Fruit fly (Drosophila melanogaster): ENCODE measurements around the gene CG11841.

Gene CG11841

dm6 chr3R:29066285-29066684 is 15.4 kb downstream of the CG11841 start:
- no peak for TF ChIP-seq jim (GFP tag; optimal IDR thresholded peaks at IDR 0.05)
- TF ChIP-seq HLH106 (tag; optimal IDR thresholded peaks at IDR 0.05) = no peak
- TF ChIP-seq fru (GFP tag; optimal IDR thresholded peaks at IDR 0.05) = no peak
- no peak for TF ChIP-seq Sp1 (GFP tag; optimal IDR thresholded peaks at IDR 0.05)
- no peak for TF ChIP-seq foxo (GFP tag; optimal IDR thresholded peaks at IDR 0.05)
- no peak for TF ChIP-seq OdsH (GFP tag; optimal IDR thresholded peaks at IDR 0.05)
- TF ChIP-seq br (GFP tag; optimal IDR thresholded peaks at IDR 0.05) = no peak
- no peak for TF ChIP-seq Dif (GFP tag; optimal IDR thresholded peaks at IDR 0.05; ENCODE audit: partially characterized antibody)
- no peak for TF ChIP-seq dmrt93B (GFP tag; optimal IDR thresholded peaks at IDR 0.05)
- no peak for TF ChIP-seq woc (GFP tag; optimal IDR thresholded peaks at IDR 0.05)
- no peak for TF ChIP-seq CrebA (GFP tag; optimal IDR thresholded peaks at IDR 0.05; ENCODE audit: borderline replicate concordance)
- TF ChIP-seq GATAd (GFP tag; optimal IDR thresholded peaks at IDR 0.05) = no peak
- no peak for TF ChIP-seq lola (GFP tag; optimal IDR thresholded peaks at IDR 0.05)
- no peak for TF ChIP-seq pan (optimal IDR thresholded peaks at IDR 0.05)
- no peak for TF ChIP-seq Hnf4 (GFP tag; optimal IDR thresholded peaks at IDR 0.05)

dm6 chr3R:29067091-29067490 is 16.2 kb downstream of the CG11841 start:
- TF ChIP-seq Sp1 (GFP tag; optimal IDR thresholded peaks at IDR 0.05) = peak; percentile 9
- no peak for TF ChIP-seq GATAd (GFP tag; optimal IDR thresholded peaks at IDR 0.05)
- no peak for TF ChIP-seq Vsx2 (GFP tag; optimal IDR thresholded peaks at IDR 0.05; ENCODE audit: partially characterized antibody)
- no peak for TF ChIP-seq OdsH (GFP tag; optimal IDR thresholded peaks at IDR 0.05)
- TF ChIP-seq HLH106 (tag; optimal IDR thresholded peaks at IDR 0.05) = no peak
- peak; percentile 28 for TF ChIP-seq fru (GFP tag; optimal IDR thresholded peaks at IDR 0.05)
- no peak for TF ChIP-seq sage (GFP tag; optimal IDR thresholded peaks at IDR 0.05)
- TF ChIP-seq dsf (GFP tag; optimal IDR thresholded peaks at IDR 0.05; ENCODE audit: borderline replicate concordance) = no peak
- TF ChIP-seq Rel (GFP tag; optimal IDR thresholded peaks at IDR 0.05) = no peak
- TF ChIP-seq Rel (tag; optimal IDR thresholded peaks at IDR 0.05) = peak; percentile 29
- TF ChIP-seq h (GFP tag; optimal IDR thresholded peaks at IDR 0.05) = peak; percentile 34
- no peak for TF ChIP-seq lola (GFP tag; optimal IDR thresholded peaks at IDR 0.05)
- TF ChIP-seq dmrt93B (GFP tag; optimal IDR thresholded peaks at IDR 0.05) = no peak

- peak; percentile 20 for TF ChIP-seq rgr (GFP tag; optimal IDR thresholded peaks at IDR 0.05)
- TF ChIP-seq brk (GFP tag; optimal IDR thresholded peaks at IDR 0.05) = no peak
- no peak for TF ChIP-seq dmrt93B (GFP tag; optimal IDR thresholded peaks at IDR 0.05)
- peak; percentile 42 for TF ChIP-seq fru (GFP tag; optimal IDR thresholded peaks at IDR 0.05)
- peak in 1 of 2 experiments; percentile 63 for TF ChIP-seq foxo (GFP tag; optimal IDR thresholded peaks at IDR 0.05)
- no peak for TF ChIP-seq N (GFP tag; optimal IDR thresholded peaks at IDR 0.05)
- TF ChIP-seq lola (GFP tag; optimal IDR thresholded peaks at IDR 0.05) = no peak
- no peak for TF ChIP-seq Vsx2 (GFP tag; optimal IDR thresholded peaks at IDR 0.05; ENCODE audit: partially characterized antibody)
- peak; percentile 68 for TF ChIP-seq ey (GFP tag; optimal IDR thresholded peaks at IDR 0.05)
- TF ChIP-seq woc (GFP tag; optimal IDR thresholded peaks at IDR 0.05) = peak; percentile 25
- no peak for TF ChIP-seq Jra (GFP tag; optimal IDR thresholded peaks at IDR 0.05)
- no peak for TF ChIP-seq Hr78 (GFP tag; optimal IDR thresholded peaks at IDR 0.05)
- TF ChIP-seq Sp1 (GFP tag; optimal IDR thresholded peaks at IDR 0.05) = peak; percentile 32
- TF ChIP-seq dsf (GFP tag; optimal IDR thresholded peaks at IDR 0.05; ENCODE audit: borderline replicate concordance) = no peak
- no peak for TF ChIP-seq jim (GFP tag; optimal IDR thresholded peaks at IDR 0.05)
- peak; percentile 1 for TF ChIP-seq br (GFP tag; optimal IDR thresholded peaks at IDR 0.05)
- TF ChIP-seq pan (optimal IDR thresholded peaks at IDR 0.05) = no peak
- TF ChIP-seq tai (GFP tag; optimal IDR thresholded peaks at IDR 0.05) = no peak
- no peak for TF ChIP-seq Dfd (GFP tag; optimal IDR thresholded peaks at IDR 0.05)
- no peak for TF ChIP-seq psq (GFP tag; optimal IDR thresholded peaks at IDR 0.05)
- TF ChIP-seq Hnf4 (GFP tag; optimal IDR thresholded peaks at IDR 0.05) = peak; percentile 14
- TF ChIP-seq sv (GFP tag; optimal IDR thresholded peaks at IDR 0.05) = no peak
- TF ChIP-seq GATAd (GFP tag; optimal IDR thresholded peaks at IDR 0.05) = no peak
- TF ChIP-seq h (GFP tag; optimal IDR thresholded peaks at IDR 0.05) = peak; percentile 55
- no peak for TF ChIP-seq Myc (optimal IDR thresholded peaks at IDR 0.05)
- peak; percentile 54 for TF ChIP-seq HLH106 (tag; optimal IDR thresholded peaks at IDR 0.05)
- TF ChIP-seq Dif (GFP tag; optimal IDR thresholded peaks at IDR 0.05; ENCODE audit: partially characterized antibody) = no peak
- peak; percentile 30 for TF ChIP-seq OdsH (GFP tag; optimal IDR thresholded peaks at IDR 0.05)
- no peak for TF ChIP-seq Abd-B (GFP tag; optimal IDR thresholded peaks at IDR 0.05)
- TF ChIP-seq usp (GFP tag; optimal IDR thresholded peaks at IDR 0.05) = no peak
- peak; percentile 4 for TF ChIP-seq Rel (GFP tag; optimal IDR thresholded peaks at IDR 0.05)
- no peak for TF ChIP-seq Rel (tag; optimal IDR thresholded peaks at IDR 0.05)
These were observed 17.8 kb downstream of the CG11841 start for dm6 chr3R:29068430-29069207.
